Worm (Caenorhabditis elegans) whole organism, midembryonic: Measurements from ENCODE around the gene Y22D7AL.3.

Experiments used
- klf-2 ChIP-seq: fragments of 200-800 bp; sonication (Bioruptor generic); conservative IDR thresholded peaks from 2 replicates; pipeline ENCODE4 v1.3.6; 2022; ENCODE audit warnings: missing genetic modification reagents, missing genetic modification characterization, missing compliant biosample characterization
- tab-1 ChIP-seq: fragments of 200-800 bp; sonication (Bioruptor generic); IDR thresholded peaks from 2 replicates; pipeline ENCODE4 v1.3.6; 2022; ENCODE audit warnings: missing genetic modification characterization, missing compliant biosample characterization

ce11 chrIII:1619890-1620289 lies 21.4 kb upstream of the Y22D7AL.3 start:
- no peak for TF ChIP-seq tab-1
- no peak for TF ChIP-seq klf-2
